Worm (Caenorhabditis elegans) whole organism, L3 larva: Measurements from ENCODE around the gene srx-21.

ENCODE experiments used
- R02D3.7 ChIP-seq: fragments of 150-350 bp; optimal IDR thresholded peaks from 2 replicates; lab custom pipeline; 2014; ENCODE audit warnings: missing biosample characterization, missing genetic modification characterization
- ama-1 ChIP-seq: fragments of 150-350 bp; optimal IDR thresholded peaks from 2 replicates; lab custom pipeline; 2018
- ceh-16 ChIP-seq: sonication (generic microtip); optimal IDR thresholded peaks from 2 replicates; lab custom pipeline; 2017; ENCODE audit warnings: missing biosample characterization, missing genetic modification characterization
- ceh-28 ChIP-seq: fragments of 150-350 bp; optimal IDR thresholded peaks from 2 replicates; lab custom pipeline; 2014; ENCODE audit warnings: missing biosample characterization, missing genetic modification reagents, missing genetic modification characterization
- fos-1 ChIP-seq: fragments of 150-350 bp; optimal IDR thresholded peaks from 2 replicates; lab custom pipeline; 2014; ENCODE audit warnings: missing biosample characterization, missing genetic modification characterization
- mdl-1 ChIP-seq: fragments of 150-350 bp; optimal IDR thresholded peaks from 2 replicates; lab custom pipeline; 2014; ENCODE audit warnings: missing biosample characterization, missing genetic modification characterization
- nfya-1 ChIP-seq: sonication (generic microtip); optimal IDR thresholded peaks from 2 replicates; lab custom pipeline; 2017; ENCODE audit warnings: missing genetic modification characterization, mild to moderate bottlenecking, missing compliant biosample characterization, antibody characterized with exemption, moderate library complexity; ENCODE audit not compliant: insufficient read depth
- nhr-28 ChIP-seq: fragments of 150-350 bp; optimal IDR thresholded peaks from 2 replicates; lab custom pipeline; 2014; ENCODE audit warnings: missing biosample characterization, missing genetic modification characterization
- nhr-77 ChIP-seq: fragments of 150-350 bp; optimal IDR thresholded peaks from 2 replicates; lab custom pipeline; 2014; ENCODE audit warnings: missing biosample characterization, missing genetic modification characterization
- snpc-4 ChIP-seq: fragments of 150-350 bp; optimal IDR thresholded peaks from 2 replicates; lab custom pipeline; 2014; ENCODE audit warnings: missing biosample characterization, missing genetic modification characterization
- tbx-2 ChIP-seq: sonication (generic microtip); optimal IDR thresholded peaks from 2 replicates; lab custom pipeline; 2016; ENCODE audit warnings: mild to moderate bottlenecking, missing genetic modification characterization, missing compliant biosample characterization
- unc-39 ChIP-seq: sonication (generic microtip); optimal IDR thresholded peaks from 4 replicates; lab custom pipeline; 2017; ENCODE audit warnings: missing biosample characterization, missing genetic modification characterization
- ztf-11 ChIP-seq: fragments of 150-350 bp; optimal IDR thresholded peaks from 2 replicates; lab custom pipeline; 2014; ENCODE audit warnings: missing biosample characterization, missing genetic modification characterization
- ztf-4 ChIP-seq: fragments of 150-350 bp; optimal IDR thresholded peaks from 2 replicates; lab custom pipeline; 2014; ENCODE audit warnings: missing biosample characterization, missing genetic modification characterization

ce11 chrV:635630-636029 lies 41.2 kb upstream of the srx-21 start:
- TF ChIP-seq ceh-16 (tag; lab: Kevin White, UChicago) (no peak), ama-1 (no peak), ztf-11 (tag; lab: Kevin White, UChicago) (no peak), snpc-4 (tag; lab: Kevin White, UChicago) (peak; percentile 89), nhr-77 (no peak), ztf-4 (tag; lab: Kevin White, UChicago) (no peak), R02D3.7 (tag; lab: Kevin White, UChicago) (no peak), nhr-28 (tag; lab: Kevin White, UChicago) (no peak), mdl-1 (tag; lab: Kevin White, UChicago) (no peak), tbx-2 (tag; lab: Kevin White, UChicago) (no peak), nfya-1 (tag; lab: Kevin White, UChicago) (no peak), ceh-28 (no peak), fos-1 (tag; lab: Kevin White, UChicago) (no peak), unc-39 (tag; lab: Kevin White, UChicago) (no peak)
